Worm (Caenorhabditis elegans) whole organism, L1 larva: ENCODE measurements around the gene nud-1.

Experiments
- ceh-82 ChIP-seq, 3 experiments: fragments of 150-350 bp in 1 of 3; sonication (generic microtip) in 2 of 3; optimal IDR thresholded peaks; 2 replicates each; lab custom pipeline; 2014 to 2017; ENCODE audit warnings: missing biosample characterization in 3 of 3, missing genetic modification characterization in 3 of 3
- hlh-4 ChIP-seq: sonication (generic microtip); optimal IDR thresholded peaks from 2 replicates; lab custom pipeline; 2016; ENCODE audit warnings: mild to moderate bottlenecking, missing genetic modification characterization, missing compliant biosample characterization
- nhr-76 ChIP-seq: sonication (generic microtip); optimal IDR thresholded peaks from 2 replicates; lab custom pipeline; 2017; ENCODE audit warnings: missing biosample characterization, missing genetic modification characterization

DNA sequence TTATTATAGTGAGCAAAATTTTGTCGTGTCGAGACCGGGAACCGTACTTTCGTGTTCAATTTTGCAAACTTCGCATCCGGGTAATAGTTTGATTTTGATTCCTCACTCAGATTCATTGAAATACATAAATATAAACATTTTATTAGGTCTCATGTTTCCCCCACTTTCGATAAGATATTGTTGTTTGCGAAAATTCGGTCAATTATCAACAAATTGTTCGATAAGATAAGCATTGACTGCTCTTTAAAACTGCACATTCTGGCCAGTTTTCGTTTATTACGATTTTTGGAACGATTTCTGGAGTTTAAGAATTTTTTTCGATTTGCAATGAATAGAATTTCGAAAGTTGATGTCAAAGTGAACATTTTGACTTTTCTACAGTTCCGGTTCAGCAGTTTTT is 47.3 kb downstream of the nud-1 start:
- no peak for TF ChIP-seq hlh-4 (tag; lab: Kevin White, UChicago)
- no peak for TF ChIP-seq nhr-76 (tag; lab: Kevin White, UChicago)
- TF ChIP-seq ceh-82 (tag; optimal IDR thresholded peaks at IDR 0.05; lab: Kevin White, UChicago) = no peak
